Fruit fly (Drosophila melanogaster): Measurements from ENCODE around the gene pbl.

pbl gene

dm6 chr3L:7911765-7912556, at the start of gene pbl, which contains the start of gene CG8281:
pbl (minus strand) TSS chr3L:7911954.
CG8281 (plus strand) TSS chr3L:7912463.
- TF ChIP-seq Mnt (GFP tag; optimal IDR thresholded peaks at IDR 0.05) (peak; percentile 20), toe (GFP tag; optimal IDR thresholded peaks at IDR 0.05) (peak; percentile 46), tj (GFP tag; optimal IDR thresholded peaks at IDR 0.05) (no peak), CG14711 (tag; optimal IDR thresholded peaks at IDR 0.05) (peak; percentile 3), CG5204 (GFP tag; optimal IDR thresholded peaks at IDR 0.05) (peak; percentile 28), Hr96 (GFP tag; optimal IDR thresholded peaks at IDR 0.05) (no peak), kay (GFP tag; ENCODE audit: borderline replicate concordance) (no peak), CG1620 (GFP tag; optimal IDR thresholded peaks at IDR 0.05) (peak; percentile 19), CG7045 (GFP tag; optimal IDR thresholded peaks at IDR 0.05) (peak; percentile 24), CG33017 (tag; optimal IDR thresholded peaks at IDR 0.05) (peak; percentile 25), CG12768 (GFP tag; optimal IDR thresholded peaks at IDR 0.05) (peak; percentile 43), CG11617 (GFP tag; optimal IDR thresholded peaks at IDR 0.05) (peak; percentile 30), cnc (optimal IDR thresholded peaks at IDR 0.05) (no peak), CG7101 (tag; optimal IDR thresholded peaks at IDR 0.05) (peak; percentile 27), cic (GFP tag; optimal IDR thresholded peaks at IDR 0.05) (no peak), Crg-1 (GFP tag; optimal IDR thresholded peaks at IDR 0.05) (peak; percentile 35), Clk (GFP tag; optimal IDR thresholded peaks at IDR 0.05) (no peak), pad (GFP tag; optimal IDR thresholded peaks at IDR 0.05) (no peak), bab1 (GFP tag; optimal IDR thresholded peaks at IDR 0.05) (peak; percentile 45), ovo (GFP tag; optimal IDR thresholded peaks at IDR 0.05) (no peak)

dm6 chr3L:7960707-7961695, 49.2 kb upstream of the pbl start:
- peak; percentile 22 for TF ChIP-seq CG11617 (GFP tag; optimal IDR thresholded peaks at IDR 0.05)
- TF ChIP-seq Hr96 (GFP tag; optimal IDR thresholded peaks at IDR 0.05) = no peak
- no peak for TF ChIP-seq CG5204 (GFP tag; optimal IDR thresholded peaks at IDR 0.05)
- TF ChIP-seq cnc (optimal IDR thresholded peaks at IDR 0.05) = no peak
- TF ChIP-seq CG33017 (tag; optimal IDR thresholded peaks at IDR 0.05) = peak; percentile 66
- TF ChIP-seq tj (GFP tag; optimal IDR thresholded peaks at IDR 0.05) = peak; percentile 8
- TF ChIP-seq cic (GFP tag; optimal IDR thresholded peaks at IDR 0.05) = peak; percentile 56
- no peak for TF ChIP-seq Crg-1 (GFP tag; optimal IDR thresholded peaks at IDR 0.05)
- peak; percentile 13 for TF ChIP-seq Clk (GFP tag; optimal IDR thresholded peaks at IDR 0.05)
- TF ChIP-seq pad (GFP tag; optimal IDR thresholded peaks at IDR 0.05) = peak; percentile 22
- peak; percentile 75 for TF ChIP-seq CG7045 (GFP tag; optimal IDR thresholded peaks at IDR 0.05)
- no peak for TF ChIP-seq CG1620 (GFP tag; optimal IDR thresholded peaks at IDR 0.05)
- TF ChIP-seq bab1 (GFP tag; optimal IDR thresholded peaks at IDR 0.05) = no peak
- no peak for TF ChIP-seq Mnt (GFP tag; optimal IDR thresholded peaks at IDR 0.05)
- TF ChIP-seq CG7101 (tag; optimal IDR thresholded peaks at IDR 0.05) = peak; percentile 51
- peak; percentile 62 for TF ChIP-seq CG12768 (GFP tag; optimal IDR thresholded peaks at IDR 0.05)
- peak; percentile 78 for TF ChIP-seq kay (GFP tag; ENCODE audit: borderline replicate concordance)
- TF ChIP-seq CG14711 (tag; optimal IDR thresholded peaks at IDR 0.05) = peak; percentile 25
- no peak for TF ChIP-seq toe (GFP tag; optimal IDR thresholded peaks at IDR 0.05)
- no peak for TF ChIP-seq ovo (GFP tag; optimal IDR thresholded peaks at IDR 0.05)

- TF ChIP-seq CG7045 (GFP tag; optimal IDR thresholded peaks at IDR 0.05) (no peak), tj (GFP tag; optimal IDR thresholded peaks at IDR 0.05) (no peak), Crg-1 (GFP tag; optimal IDR thresholded peaks at IDR 0.05) (no peak), cic (GFP tag; optimal IDR thresholded peaks at IDR 0.05) (no peak), cnc (optimal IDR thresholded peaks at IDR 0.05) (no peak), toe (GFP tag; optimal IDR thresholded peaks at IDR 0.05) (no peak)
Observed at dm6 chr3L:7958590-7959180, 46.9 kb upstream of the pbl start.

- TF ChIP-seq Hr96 (GFP tag; optimal IDR thresholded peaks at IDR 0.05) = no peak
- TF ChIP-seq toe (GFP tag; optimal IDR thresholded peaks at IDR 0.05) = no peak
- no peak for TF ChIP-seq kay (GFP tag; ENCODE audit: borderline replicate concordance)
- TF ChIP-seq CG14711 (tag; optimal IDR thresholded peaks at IDR 0.05) = no peak
- no peak for TF ChIP-seq CG5204 (GFP tag; optimal IDR thresholded peaks at IDR 0.05)
Observed at dm6 chr3L:7958083-7958482, 46.3 kb upstream of the pbl start.

dm6 chr3L:7956718-7957117, 45.0 kb upstream of the pbl start:
- TF ChIP-seq Hr96 (GFP tag; optimal IDR thresholded peaks at IDR 0.05) = no peak
- TF ChIP-seq pad (GFP tag; optimal IDR thresholded peaks at IDR 0.05) = no peak
- TF ChIP-seq Mnt (GFP tag; optimal IDR thresholded peaks at IDR 0.05) = no peak
- TF ChIP-seq bab1 (GFP tag; optimal IDR thresholded peaks at IDR 0.05) = no peak
- no peak for TF ChIP-seq CG14711 (tag; optimal IDR thresholded peaks at IDR 0.05)
- no peak for TF ChIP-seq cnc (optimal IDR thresholded peaks at IDR 0.05)
- TF ChIP-seq CG12768 (GFP tag; optimal IDR thresholded peaks at IDR 0.05) = no peak
- no peak for TF ChIP-seq CG7045 (GFP tag; optimal IDR thresholded peaks at IDR 0.05)
- no peak for TF ChIP-seq CG11617 (GFP tag; optimal IDR thresholded peaks at IDR 0.05)

Data from whole organism, adult.